Worm (Caenorhabditis elegans) whole organism, mixed stage, embryonic: ENCODE results near the gene srt-11.
A peak's percentile ranks its signal among the peaks of the same experiment; 100 is the strongest.

Source experiments
- M03D4.4 ChIP-seq: sonication (generic microtip); optimal IDR thresholded peaks from 2 replicates; lab custom pipeline; 2017; ENCODE audit warnings: mild to moderate bottlenecking, missing genetic modification characterization, missing compliant biosample characterization
- blmp-1 ChIP-seq: fragments of 150-350 bp; optimal IDR thresholded peaks from 2 replicates; lab custom pipeline; 2014; ENCODE audit warnings: missing biosample characterization, missing genetic modification characterization
- ceh-39 ChIP-seq: fragments of 150-350 bp; optimal IDR thresholded peaks from 2 replicates; lab custom pipeline; 2014; ENCODE audit warnings: missing biosample characterization, missing genetic modification characterization
- ceh-43 ChIP-seq: fragments of 200-800 bp; sonication (Bioruptor generic); optimal IDR thresholded peaks from 2 replicates; lab custom pipeline; 2018; ENCODE audit warnings: mild to moderate bottlenecking, missing genetic modification characterization, moderate library complexity, missing compliant biosample characterization
- ces-1 ChIP-seq: fragments of 150-350 bp; optimal IDR thresholded peaks from 2 replicates; lab custom pipeline; 2014; ENCODE audit warnings: missing biosample characterization, missing genetic modification reagents, missing genetic modification characterization
- cnd-1 ChIP-seq: fragments of 200-800 bp; sonication (Bioruptor generic); optimal IDR thresholded peaks from 2 replicates; lab custom pipeline; 2018; ENCODE audit warnings: mild to moderate bottlenecking, missing genetic modification characterization, missing compliant biosample characterization
- drap-1 ChIP-seq: fragments of 200-800 bp; sonication (Bioruptor generic); optimal IDR thresholded peaks from 3 replicates; lab custom pipeline; 2018; ENCODE audit warnings: mild to moderate bottlenecking, missing genetic modification characterization, missing compliant biosample characterization
- elt-1 ChIP-seq: sonication (generic microtip); optimal IDR thresholded peaks from 2 replicates; lab custom pipeline; 2017; ENCODE audit warnings: missing genetic modification characterization, mild to moderate bottlenecking, missing compliant biosample characterization, antibody characterized with exemption, moderate library complexity, borderline replicate concordance; ENCODE audit not compliant: insufficient read depth
- elt-3 ChIP-seq: fragments of 150-350 bp; optimal IDR thresholded peaks from 2 replicates; lab custom pipeline; 2014; ENCODE audit warnings: missing biosample characterization, missing genetic modification characterization
- ham-2 ChIP-seq: fragments of 200-800 bp; sonication (Bioruptor generic); optimal IDR thresholded peaks from 2 replicates; lab custom pipeline; 2018; ENCODE audit warnings: mild to moderate bottlenecking, missing genetic modification characterization, missing compliant biosample characterization
- hlh-1 ChIP-seq: fragments of 150-350 bp; optimal IDR thresholded peaks from 2 replicates; lab custom pipeline; 2014; ENCODE audit warnings: missing biosample characterization, missing genetic modification reagents, missing genetic modification characterization
- lin-13 ChIP-seq: fragments of 150-350 bp; optimal IDR thresholded peaks from 2 replicates; lab custom pipeline; 2014; ENCODE audit warnings: missing biosample characterization, missing genetic modification characterization
- lin-32 ChIP-seq: fragments of 200-800 bp; sonication (Bioruptor generic); optimal IDR thresholded peaks from 2 replicates; lab custom pipeline; 2018; ENCODE audit warnings: mild to moderate bottlenecking, missing genetic modification characterization, missing compliant biosample characterization
- lsy-2 ChIP-seq: fragments of 150-350 bp; optimal IDR thresholded peaks from 2 replicates; lab custom pipeline; 2014; ENCODE audit warnings: missing biosample characterization, missing genetic modification characterization
- mab-5 ChIP-seq: fragments of 150-350 bp; optimal IDR thresholded peaks from 2 replicates; lab custom pipeline; 2014; ENCODE audit warnings: missing biosample characterization, missing genetic modification characterization
- mep-1 ChIP-seq: fragments of 150-350 bp; optimal IDR thresholded peaks from 2 replicates; lab custom pipeline; 2017; ENCODE audit warnings: missing biosample characterization, missing genetic modification reagents, missing genetic modification characterization, inconsistent platforms
- mls-2 ChIP-seq: sonication (generic microtip); optimal IDR thresholded peaks from 2 replicates; lab custom pipeline; 2016; ENCODE audit warnings: mild to moderate bottlenecking, missing genetic modification characterization, moderate library complexity, missing compliant biosample characterization
- nhr-12 ChIP-seq: fragments of 150-350 bp; optimal IDR thresholded peaks from 2 replicates; lab custom pipeline; 2014; ENCODE audit warnings: missing biosample characterization, missing genetic modification characterization
- nhr-237 ChIP-seq: fragments of 150-350 bp; optimal IDR thresholded peaks from 2 replicates; lab custom pipeline; 2014; ENCODE audit warnings: missing biosample characterization, missing genetic modification characterization
- nhr-28 ChIP-seq: fragments of 150-350 bp; optimal IDR thresholded peaks from 2 replicates; lab custom pipeline; 2014; ENCODE audit warnings: missing biosample characterization, missing genetic modification characterization
- nhr-76 ChIP-seq: sonication (generic microtip); optimal IDR thresholded peaks from 2 replicates; lab custom pipeline; 2017; ENCODE audit warnings: missing biosample characterization, missing genetic modification characterization
- pha-4 ChIP-seq: fragments of 150-350 bp; optimal IDR thresholded peaks from 2 replicates; lab custom pipeline; 2018; ENCODE audit warnings: missing biosample characterization, missing genetic modification reagents, missing genetic modification characterization
- sem-2 ChIP-seq: fragments of 200-800 bp; sonication (Bioruptor generic); optimal IDR thresholded peaks from 2 replicates; lab custom pipeline; 2018; ENCODE audit warnings: mild to moderate bottlenecking, missing genetic modification characterization, missing compliant biosample characterization
- snpc-4 ChIP-seq: fragments of 150-350 bp; optimal IDR thresholded peaks from 2 replicates; lab custom pipeline; 2014; ENCODE audit warnings: missing biosample characterization, missing genetic modification characterization
- sptf-1 ChIP-seq: sonication (generic microtip); optimal IDR thresholded peaks from 2 replicates; lab custom pipeline; 2017; ENCODE audit warnings: mild to moderate bottlenecking, missing genetic modification characterization, moderate library complexity, missing compliant biosample characterization
- tbx-8 ChIP-seq: fragments of 200-800 bp; sonication (Bioruptor generic); optimal IDR thresholded peaks from 2 replicates; lab custom pipeline; 2018; ENCODE audit warnings: mild to moderate bottlenecking, missing genetic modification characterization, moderate library complexity, missing compliant biosample characterization
- unc-39 ChIP-seq: fragments of 150-350 bp; optimal IDR thresholded peaks from 2 replicates; lab custom pipeline; 2014; ENCODE audit warnings: missing biosample characterization, missing genetic modification characterization
- unc-62 ChIP-seq: fragments of 150-350 bp; optimal IDR thresholded peaks from 2 replicates; lab custom pipeline; 2014; ENCODE audit warnings: missing biosample characterization, missing genetic modification reagents, missing genetic modification characterization
- zip-8 ChIP-seq: fragments of 150-350 bp; optimal IDR thresholded peaks from 2 replicates; lab custom pipeline; 2014; ENCODE audit warnings: missing biosample characterization, missing genetic modification characterization
- ztf-11 ChIP-seq: fragments of 150-350 bp; optimal IDR thresholded peaks from 2 replicates; lab custom pipeline; 2014; ENCODE audit warnings: missing biosample characterization, missing genetic modification characterization

srt-11 gene

DNA sequence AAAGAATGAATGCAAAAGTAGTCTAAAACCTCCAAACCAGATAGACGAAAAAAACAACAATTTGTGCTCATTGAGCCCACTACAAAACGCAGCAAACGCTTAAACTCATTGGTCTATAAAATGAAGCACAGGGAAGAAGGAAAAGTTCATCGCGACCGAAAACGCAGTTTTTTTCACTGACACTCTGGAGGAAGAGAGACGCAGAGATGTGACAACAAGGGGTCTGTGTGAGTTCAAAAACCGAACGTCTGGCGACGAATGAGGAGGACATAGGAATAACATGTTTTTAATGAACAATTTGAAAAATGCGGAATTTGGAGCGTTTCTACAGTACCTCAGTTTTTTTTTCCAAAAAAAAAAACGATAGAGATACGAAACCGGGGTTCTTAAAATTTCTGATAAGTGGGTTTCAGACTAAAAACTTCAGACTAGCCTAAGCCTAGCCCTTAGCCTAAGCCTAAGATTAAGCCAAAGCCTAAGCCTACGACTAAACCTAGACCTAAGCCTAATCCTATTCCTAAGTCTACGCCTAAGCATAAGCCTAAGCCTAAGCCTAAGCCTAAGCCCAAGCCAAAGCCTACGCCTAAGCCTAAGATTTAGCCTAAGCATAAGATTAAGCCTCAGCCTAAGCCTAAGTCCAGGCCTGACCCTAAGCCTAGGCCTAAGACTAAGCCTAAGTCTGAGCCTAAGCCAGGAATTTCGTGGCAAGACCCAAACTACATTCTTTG is 13.6 kb downstream of the srt-11 start:
- TF ChIP-seq ham-2 (GFP tag; lab: Kevin White, UChicago) (peak; percentile 36), mab-5 (tag; lab: Kevin White, UChicago) (no peak), cnd-1 (tag; lab: Kevin White, UChicago) (no peak)

- TF ChIP-seq pha-4 (tag; lab: Kevin White, UChicago), result no peak
- TF ChIP-seq ceh-39, result no peak
- no peak for TF ChIP-seq sptf-1 (tag; lab: Kevin White, UChicago)
- no peak for TF ChIP-seq snpc-4 (tag; lab: Kevin White, UChicago)
- TF ChIP-seq nhr-28, result no peak
- no peak for TF ChIP-seq tbx-8 (GFP tag; lab: Kevin White, UChicago)
- TF ChIP-seq nhr-76 (tag; lab: Kevin White, UChicago), result no peak
- no peak for TF ChIP-seq drap-1 (GFP tag; lab: Kevin White, UChicago)
- no peak for TF ChIP-seq unc-39 (tag; lab: Kevin White, UChicago)
- no peak for TF ChIP-seq lin-32 (GFP tag; lab: Kevin White, UChicago)
- TF ChIP-seq ztf-11 (tag; lab: Kevin White, UChicago), result no peak
- no peak for TF ChIP-seq nhr-12 (tag; lab: Kevin White, UChicago)
- no peak for TF ChIP-seq lin-13
- no peak for TF ChIP-seq nhr-237 (tag; lab: Kevin White, UChicago)
- TF ChIP-seq hlh-1 (tag; lab: Kevin White, UChicago), result no peak
- TF ChIP-seq sem-2 (GFP tag; lab: Kevin White, UChicago), result no peak
- TF ChIP-seq M03D4.4 (tag; lab: Kevin White, UChicago), result no peak
- no peak for TF ChIP-seq lsy-2 (tag; lab: Kevin White, UChicago)
- no peak for TF ChIP-seq zip-8 (tag; lab: Kevin White, UChicago)
- TF ChIP-seq, all 35 proteins: peak for 0
Measured at ce11 chrII:14820460-14820859, 14.7 kb downstream of the srt-11 start.

ce11 chrII:14822419-14822818 is 16.6 kb downstream of the srt-11 start:
- TF ChIP-seq unc-62 (GFP tag; lab: Kevin White, UChicago) (peak; percentile 9), nhr-237 (tag; lab: Kevin White, UChicago) (peak; percentile 70), ham-2 (GFP tag; lab: Kevin White, UChicago) (peak; percentile 89), pha-4 (tag; lab: Kevin White, UChicago) (peak; percentile 73), elt-1 (tag; lab: Kevin White, UChicago) (peak; percentile 67), mep-1 (tag; lab: Kevin White, UChicago) (peak; percentile 20), ces-1 (GFP tag; lab: Kevin White, UChicago) (no peak), blmp-1 (tag; lab: Kevin White, UChicago) (no peak), elt-3 (tag; lab: Kevin White, UChicago) (peak; percentile 62)

ce11 chrII:14825413-14825812 is 19.6 kb downstream of the srt-11 start:
- TF ChIP-seq unc-39 (tag; lab: Kevin White, UChicago) (no peak), hlh-1 (tag; lab: Kevin White, UChicago) (no peak)

- TF ChIP-seq lin-32 (GFP tag; lab: Kevin White, UChicago), result no peak
- TF ChIP-seq cnd-1 (tag; lab: Kevin White, UChicago), result no peak
- no peak for TF ChIP-seq mls-2 (tag; lab: Kevin White, UChicago)
- no peak for TF ChIP-seq ceh-43 (GFP tag; lab: Kevin White, UChicago)
- TF ChIP-seq elt-1 (tag; lab: Kevin White, UChicago), result no peak
- no peak for TF ChIP-seq snpc-4 (tag; lab: Kevin White, UChicago)
- no peak for TF ChIP-seq nhr-76 (tag; lab: Kevin White, UChicago)
Measured at ce11 chrII:14832055-14832454, 26.3 kb downstream of the srt-11 start.
